Fruit fly (Drosophila melanogaster) whole organism, embryonic: ENCODE data around the gene CG13670.

Experiments used
- B-H2 ChIP-seq: fragments of 200-800 bp; sonication (Bioruptor generic); optimal IDR thresholded peaks from 2 replicates; lab custom pipeline; 2018; ENCODE audit warnings: missing biosample characterization, mild to moderate bottlenecking, missing genetic modification characterization
- CG10431 ChIP-seq: fragments of 200-800 bp; sonication (Bioruptor generic); optimal IDR thresholded peaks from 3 replicates; lab custom pipeline; 2018; ENCODE audit warnings: missing biosample characterization, mild to moderate bottlenecking, missing genetic modification characterization
- CG10959 ChIP-seq: fragments of 200-800 bp; sonication (Bioruptor generic); IDR thresholded peaks from 2 replicates; pipeline ENCODE4 v1.3.6; 2022; ENCODE audit warnings: missing biosample characterization, missing genetic modification characterization
- CG11723 ChIP-seq: fragments of 200-800 bp; sonication (Bioruptor generic); optimal IDR thresholded peaks from 2 replicates; lab custom pipeline; 2017; ENCODE audit warnings: missing biosample characterization, mild to moderate bottlenecking, missing genetic modification characterization
- CG13894 ChIP-seq: fragments of 200-800 bp; sonication (Bioruptor generic); optimal IDR thresholded peaks from 3 replicates; lab custom pipeline; 2018; ENCODE audit warnings: missing biosample characterization, mild to moderate bottlenecking, missing genetic modification characterization, moderate library complexity
- CG14965 ChIP-seq: fragments of 200-800 bp; sonication (Bioruptor generic); optimal IDR thresholded peaks from 2 replicates; lab custom pipeline; 2016; ENCODE audit warnings: missing biosample characterization, missing genetic modification characterization, borderline replicate concordance
- CG15073 ChIP-seq: fragments of 200-800 bp; sonication (Bioruptor generic); optimal IDR thresholded peaks from 2 replicates; lab custom pipeline; 2016; ENCODE audit warnings: missing biosample characterization, missing genetic modification characterization
- CG16779 ChIP-seq: fragments of 200-800 bp; sonication (Bioruptor generic); IDR thresholded peaks from 2 replicates; pipeline ENCODE4 v1.3.6; 2022; ENCODE audit warnings: missing biosample characterization, missing genetic modification characterization
- CG18599 ChIP-seq: fragments of 200-800 bp; sonication (Bioruptor generic); optimal IDR thresholded peaks from 3 replicates; lab custom pipeline; 2017; ENCODE audit warnings: missing biosample characterization, missing genetic modification characterization, mild to moderate bottlenecking, moderate library complexity, missing genetic modification reagents
- CG32772 ChIP-seq: fragments of 200-800 bp; sonication (Bioruptor generic); IDR thresholded peaks from 2 replicates; pipeline ENCODE4 v1.3.6; 2022; ENCODE audit warnings: missing biosample characterization, missing genetic modification characterization
- CG3726 ChIP-seq: fragments of 200-800 bp; sonication (Bioruptor generic); IDR thresholded peaks from 3 replicates; pipeline ENCODE4, ENCODE4 v1.3.6; 2022; ENCODE audit warnings: missing biosample characterization, missing genetic modification characterization
- CG4404 ChIP-seq: fragments of 200-800 bp; sonication (Bioruptor generic); IDR thresholded peaks from 2 replicates; pipeline ENCODE4 v1.3.6; 2022; ENCODE audit warnings: missing biosample characterization, missing genetic modification characterization
- CG6654 ChIP-seq: fragments of 200-800 bp; sonication (Bioruptor generic); optimal IDR thresholded peaks from 2 replicates; lab custom pipeline; 2017; ENCODE audit warnings: missing biosample characterization, mild to moderate bottlenecking, missing genetic modification characterization
- CG6813 ChIP-seq: fragments of 200-800 bp; sonication (Bioruptor generic); optimal IDR thresholded peaks from 2 replicates; lab custom pipeline; 2017; ENCODE audit warnings: missing biosample characterization, missing genetic modification characterization, mild to moderate bottlenecking, moderate library complexity, missing genetic modification reagents
- CG6854 ChIP-seq: fragments of 200-800 bp; sonication (Bioruptor generic); optimal IDR thresholded peaks from 3 replicates; lab custom pipeline; 2017; ENCODE audit warnings: missing biosample characterization, mild to moderate bottlenecking, missing genetic modification characterization
- CG7271 ChIP-seq: fragments of 200-800 bp; sonication (Bioruptor generic); optimal IDR thresholded peaks from 2 replicates; lab custom pipeline; 2018; ENCODE audit warnings: missing biosample characterization, mild to moderate bottlenecking, missing genetic modification characterization, moderate library complexity
- CG7745 ChIP-seq: fragments of 200-800 bp; sonication (Bioruptor generic); optimal IDR thresholded peaks from 2 replicates; lab custom pipeline; 2018; ENCODE audit warnings: missing biosample characterization, mild to moderate bottlenecking, missing genetic modification characterization, moderate library complexity
- CG8089 ChIP-seq: fragments of 200-800 bp; sonication (Bioruptor generic); optimal IDR thresholded peaks from 3 replicates; lab custom pipeline; 2016; ENCODE audit warnings: missing biosample characterization, missing genetic modification characterization
- CG9727 ChIP-seq: fragments of 200-800 bp; sonication (Bioruptor generic); optimal IDR thresholded peaks from 3 replicates; lab custom pipeline; 2017; ENCODE audit warnings: missing biosample characterization, mild to moderate bottlenecking, missing genetic modification characterization
- CHES-1-like ChIP-seq: fragments of 200-800 bp; sonication (Bioruptor generic); optimal IDR thresholded peaks from 2 replicates; lab custom pipeline; 2016; ENCODE audit warnings: missing biosample characterization, missing genetic modification characterization
- Drgx ChIP-seq: fragments of 200-800 bp; sonication (Bioruptor generic); IDR thresholded peaks from 2 replicates; pipeline ENCODE4 v1.3.6; 2022; ENCODE audit warnings: missing biosample characterization, missing genetic modification characterization
- E2f1 ChIP-seq: fragments of 200-800 bp; sonication (Bioruptor generic); IDR thresholded peaks from 2 replicates; pipeline ENCODE4 v1.3.6; 2022; ENCODE audit warnings: missing biosample characterization, missing genetic modification characterization
- Ets97D ChIP-seq: fragments of 200-800 bp; sonication (Bioruptor generic); optimal IDR thresholded peaks from 3 replicates; lab custom pipeline; 2016; ENCODE audit warnings: missing biosample characterization, missing genetic modification characterization
- HLH54F ChIP-seq: fragments of 200-800 bp; sonication (Bioruptor generic); optimal IDR thresholded peaks from 3 replicates; lab custom pipeline; 2016; ENCODE audit warnings: missing biosample characterization, missing genetic modification characterization
- Hr51 ChIP-seq, 2 experiments: fragments of 200-800 bp; sonication (Bioruptor generic); optimal IDR thresholded peaks; 2 replicates in 1 of 2; 3 replicates in 1 of 2; lab custom pipeline; 2016 to 2018; ENCODE audit warnings: missing biosample characterization in 2 of 2, missing genetic modification characterization in 2 of 2, mild to moderate bottlenecking in 1 of 2, moderate library complexity in 1 of 2
- Jarid2 ChIP-seq: fragments of 200-800 bp; sonication (Bioruptor generic); optimal IDR thresholded peaks from 3 replicates; lab custom pipeline; 2017; ENCODE audit warnings: mild to moderate bottlenecking, missing biosample characterization, missing genetic modification reagents, missing genetic modification characterization
- Nf-YA ChIP-seq: fragments of 200-800 bp; sonication (Bioruptor generic); IDR thresholded peaks from 2 replicates; pipeline ENCODE4 v1.3.6; 2022; ENCODE audit warnings: missing biosample characterization, missing genetic modification characterization
- Pdp1 ChIP-seq, 2 experiments: fragments of 200-800 bp; sonication (Bioruptor generic); optimal IDR thresholded peaks; 3 replicates each; lab custom pipeline; 2016; ENCODE audit warnings: missing biosample characterization in 2 of 2, missing genetic modification characterization in 2 of 2, mild to moderate bottlenecking in 1 of 2, moderate library complexity in 1 of 2
- amos ChIP-seq: fragments of 200-800 bp; sonication (Bioruptor generic); IDR thresholded peaks from 2 replicates; pipeline ENCODE4 v1.3.6; 2022; ENCODE audit warnings: missing biosample characterization, missing genetic modification characterization; ENCODE audit not compliant: partially characterized antibody
- ase ChIP-seq: fragments of 200-800 bp; sonication (Bioruptor generic); IDR thresholded peaks from 3 replicates; pipeline ENCODE4 v1.3.6; 2022; ENCODE audit warnings: missing biosample characterization, missing genetic modification characterization
- cas ChIP-seq: fragments of 200-800 bp; sonication (Bioruptor generic); IDR thresholded peaks from 2 replicates; pipeline ENCODE4 v1.3.6; 2022; ENCODE audit warnings: missing biosample characterization, missing genetic modification characterization
- crol ChIP-seq: fragments of 200-800 bp; sonication (Bioruptor generic); IDR thresholded peaks from 2 replicates; pipeline ENCODE4 v1.3.6; 2022; ENCODE audit warnings: missing biosample characterization, missing genetic modification characterization
- danr ChIP-seq: fragments of 200-800 bp; sonication (Bioruptor generic); IDR thresholded peaks from 2 replicates; pipeline ENCODE4 v1.3.6; 2022; ENCODE audit warnings: missing biosample characterization, missing genetic modification characterization
- dm ChIP-seq: fragments of 200-800 bp; sonication (Bioruptor generic); optimal IDR thresholded peaks from 3 replicates; lab custom pipeline; 2016; ENCODE audit warnings: missing biosample characterization, missing genetic modification characterization
- exex ChIP-seq: fragments of 200-800 bp; sonication (Bioruptor generic); optimal IDR thresholded peaks from 4 replicates; lab custom pipeline; 2018; ENCODE audit warnings: missing biosample characterization, mild to moderate bottlenecking, missing genetic modification characterization, moderate library complexity
- ftz-f1 ChIP-seq: fragments of 200-800 bp; sonication (Bioruptor generic); optimal IDR thresholded peaks from 2 replicates; lab custom pipeline; 2016; ENCODE audit warnings: missing biosample characterization, missing genetic modification characterization
- gro ChIP-seq: fragments of 200-800 bp; sonication (Bioruptor generic); optimal IDR thresholded peaks from 2 replicates; lab custom pipeline; 2016; ENCODE audit warnings: missing biosample characterization, missing genetic modification characterization
- ken ChIP-seq: fragments of 200-800 bp; sonication (Bioruptor generic); IDR thresholded peaks from 3 replicates; pipeline ENCODE4 v1.3.6; 2022; ENCODE audit warnings: missing biosample characterization, missing genetic modification characterization
- lab ChIP-seq: fragments of 200-800 bp; sonication (Bioruptor generic); optimal IDR thresholded peaks from 3 replicates; lab custom pipeline; 2017; ENCODE audit warnings: missing biosample characterization, missing genetic modification characterization, mild to moderate bottlenecking, moderate library complexity, missing genetic modification reagents
- mirr ChIP-seq: fragments of 200-800 bp; sonication (Bioruptor generic); optimal IDR thresholded peaks from 3 replicates; lab custom pipeline; 2018; ENCODE audit warnings: missing biosample characterization, mild to moderate bottlenecking, missing genetic modification characterization
- nmo ChIP-seq: fragments of 200-800 bp; sonication (Bioruptor generic); optimal IDR thresholded peaks from 2 replicates; lab custom pipeline; 2018; ENCODE audit warnings: missing biosample characterization, mild to moderate bottlenecking, missing genetic modification characterization, moderate library complexity
- odd ChIP-seq: fragments of 200-800 bp; sonication (Bioruptor generic); optimal IDR thresholded peaks from 2 replicates; lab custom pipeline; 2017; ENCODE audit warnings: missing biosample characterization, mild to moderate bottlenecking, missing genetic modification characterization
- p53 ChIP-seq: fragments of 200-800 bp; sonication (Bioruptor generic); optimal IDR thresholded peaks from 2 replicates; lab custom pipeline; 2016; ENCODE audit warnings: missing biosample characterization, missing genetic modification characterization
- peb ChIP-seq: fragments of 200-800 bp; sonication (Bioruptor generic); IDR thresholded peaks from 2 replicates; pipeline ENCODE4 v1.3.6; 2022; ENCODE audit warnings: missing biosample characterization, missing genetic modification characterization
- pros ChIP-seq: fragments of 200-800 bp; sonication (Bioruptor generic); optimal IDR thresholded peaks from 3 replicates; lab custom pipeline; 2019; ENCODE audit warnings: missing biosample characterization, mild to moderate bottlenecking, missing genetic modification characterization, moderate library complexity
- sd ChIP-seq: fragments of 200-800 bp; sonication (Bioruptor generic); optimal IDR thresholded peaks from 3 replicates; lab custom pipeline; 2018; ENCODE audit warnings: missing biosample characterization, mild to moderate bottlenecking, missing genetic modification characterization, moderate library complexity
- trem ChIP-seq: fragments of 200-800 bp; optimal IDR thresholded peaks from 3 replicates; lab custom pipeline; 2019; ENCODE audit warnings: missing biosample characterization, mild to moderate bottlenecking, missing genetic modification characterization, moderate library complexity
- twi ChIP-seq: fragments of 200-800 bp; optimal IDR thresholded peaks from 2 replicates; lab custom pipeline; 2019; ENCODE audit warnings: missing biosample characterization, mild to moderate bottlenecking, missing genetic modification characterization, moderate library complexity
- unc-4 ChIP-seq: fragments of 200-800 bp; sonication (Bioruptor generic); IDR thresholded peaks from 2 replicates; pipeline ENCODE4 v1.3.6; 2022; ENCODE audit warnings: missing biosample characterization, missing genetic modification characterization; ENCODE audit not compliant: partially characterized antibody
- zen ChIP-seq: fragments of 200-800 bp; sonication (Bioruptor generic); optimal IDR thresholded peaks from 3 replicates; lab custom pipeline; 2018; ENCODE audit warnings: missing biosample characterization, mild to moderate bottlenecking, missing genetic modification characterization, moderate library complexity

The CG13670 gene

DNA sequence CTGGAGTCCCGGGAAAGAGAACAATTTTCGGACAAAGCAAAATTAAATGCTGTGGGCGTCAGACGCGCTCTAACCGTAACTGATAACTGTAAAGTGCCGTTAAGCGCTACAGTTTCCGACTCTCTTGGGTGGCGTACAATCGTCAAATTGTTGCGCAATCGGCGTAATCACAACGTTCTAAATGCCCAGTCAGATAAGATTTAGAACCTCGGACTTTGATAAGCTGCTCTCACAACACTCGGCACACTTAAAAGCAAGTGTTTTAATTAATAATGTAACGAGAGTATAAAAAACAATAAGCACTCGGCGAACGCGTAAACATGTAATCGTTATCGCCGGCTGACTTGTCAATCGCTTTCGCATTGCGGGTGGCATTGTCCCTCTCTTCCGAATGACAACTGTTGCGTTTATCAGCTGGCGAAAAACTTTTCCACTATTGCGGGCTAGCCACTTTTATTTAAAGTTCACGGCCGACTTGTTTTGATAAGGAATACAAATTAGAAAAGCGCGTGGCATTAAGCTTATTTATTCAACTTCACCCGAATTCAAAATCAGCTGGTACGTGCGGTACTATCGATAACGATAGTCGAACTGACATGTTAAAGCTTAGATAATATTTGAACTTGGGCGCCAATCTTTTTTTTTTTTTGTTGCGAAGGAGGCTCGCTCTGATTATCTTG, 38.4 kb downstream of the CG13670 start (continued):
- TF ChIP-seq B-H2 (GFP tag; lab: Kevin White, UChicago) (no peak), twi (no peak), CG13894 (tag; lab: Kevin White, UChicago) (no peak), exex (tag; lab: Kevin White, UChicago) (peak; percentile 97), unc-4 (GFP tag; lab: Robert Waterston, UW) (peak; percentile 74), Pdp1 (GFP tag; optimal IDR thresholded peaks at IDR 0.05; lab: Kevin White, UChicago) (peak in 1 of 2 experiments; percentile 100), odd (GFP tag; lab: Kevin White, UChicago) (no peak), pros (GFP tag; lab: Kevin White, UChicago) (no peak), cas (GFP tag; lab: Robert Waterston, UW) (no peak), ftz-f1 (peak; percentile 61), CG6854 (peak; percentile 12), CG15073 (GFP tag; lab: Kevin White, UChicago) (no peak), CG11723 (GFP tag; lab: Kevin White, UChicago) (no peak), CG14965 (GFP tag; lab: Kevin White, UChicago) (no peak), Jarid2 (GFP tag; lab: Kevin White, UChicago) (no peak), zen (tag; lab: Kevin White, UChicago) (no peak), lab (no peak), CG6654 (GFP tag; lab: Kevin White, UChicago) (no peak), sd (tag; lab: Kevin White, UChicago) (peak; percentile 19), HLH54F (GFP tag; lab: Kevin White, UChicago) (no peak), CG18599 (peak; percentile 5), Nf-YA (no peak), CG16779 (GFP tag; lab: Robert Waterston, UW) (no peak), E2f1 (GFP tag; lab: Robert Waterston, UW) (no peak), trem (tag; lab: Kevin White, UChicago) (no peak), CG9727 (GFP tag; lab: Kevin White, UChicago) (peak; percentile 6), amos (GFP tag; lab: Robert Waterston, UW) (peak; percentile 62; the same call in 1 of the 2 replicates), Drgx (no peak), gro (GFP tag; lab: Kevin White, UChicago) (no peak), CG10959 (GFP tag; lab: Robert Waterston, UW) (no peak), CG3726 (GFP tag; lab: Robert Waterston, UW) (no peak), Ets97D (GFP tag; lab: Kevin White, UChicago) (no peak), CG8089 (GFP tag; lab: Kevin White, UChicago) (no peak), crol (GFP tag; lab: Robert Waterston, UW) (no peak), CG32772 (GFP tag; lab: Robert Waterston, UW) (no peak), CHES-1-like (GFP tag; lab: Kevin White, UChicago) (no peak), p53 (GFP tag; lab: Kevin White, UChicago) (no peak), Hr51 (GFP tag; optimal IDR thresholded peaks at IDR 0.05; lab: Kevin White, UChicago) (no peak), CG4404 (GFP tag; lab: Robert Waterston, UW) (no peak), mirr (GFP tag; lab: Kevin White, UChicago) (peak; percentile 95), CG7745 (tag; lab: Kevin White, UChicago) (no peak), CG10431 (GFP tag; lab: Kevin White, UChicago) (no peak), CG6813 (no peak), danr (GFP tag; lab: Robert Waterston, UW) (no peak), ken (GFP tag; lab: Robert Waterston, UW) (no peak), peb (GFP tag; lab: Robert Waterston, UW) (no peak), dm (GFP tag; lab: Kevin White, UChicago) (no peak), ase (GFP tag; lab: Robert Waterston, UW) (no peak), nmo (no peak), CG7271 (no peak)
